Worm (Caenorhabditis elegans): ENCODE data around the gene cyn-9.

ce11 chrIII:3657479-3657878 is 42.0 kb downstream of the cyn-9 start, which contains the start of gene C46F11.5:
- TF ChIP-seq dao-5 (tag; optimal IDR thresholded peaks at IDR 0.05) (no peak), him-1 (tag; optimal IDR thresholded peaks at IDR 0.05) (no peak)

Data from whole organism, L4/young adult.